Worm (Caenorhabditis elegans) whole organism, young adult: ENCODE data around the gene algn-2.

Source experiments
- B0019.2 ChIP-seq: fragments of 200-800 bp; sonication (Bioruptor generic); conservative IDR thresholded peaks from 2 replicates; pipeline ENCODE4 v1.3.6; 2022; ENCODE audit warnings: missing genetic modification reagents, missing genetic modification characterization, missing compliant biosample characterization
- B0336.3 ChIP-seq: fragments of 200-800 bp; sonication (Bioruptor generic); IDR thresholded peaks from 2 replicates; pipeline ENCODE4 v1.3.6; 2022; ENCODE audit warnings: missing genetic modification characterization, missing compliant biosample characterization
- C06A6.2 ChIP-seq: fragments of 200-800 bp; sonication (Bioruptor generic); conservative IDR thresholded peaks from 2 replicates; pipeline ENCODE4 v1.3.6; 2022; ENCODE audit warnings: missing genetic modification characterization, missing compliant biosample characterization
- D2030.7 ChIP-seq: fragments of 200-800 bp; sonication (Bioruptor generic); IDR thresholded peaks from 2 replicates; pipeline ENCODE4 v1.3.6; 2022; ENCODE audit warnings: missing genetic modification reagents, missing genetic modification characterization, missing compliant biosample characterization
- F10E7.11 ChIP-seq: sonication (generic microtip); optimal IDR thresholded peaks from 2 replicates; lab custom pipeline; 2017; ENCODE audit warnings: mild to moderate bottlenecking, missing genetic modification characterization, moderate library complexity, missing compliant biosample characterization
- F22D6.2 ChIP-seq: sonication (generic microtip); optimal IDR thresholded peaks from 2 replicates; lab custom pipeline; 2016; ENCODE audit warnings: mild to moderate bottlenecking, missing genetic modification characterization, missing compliant biosample characterization
- F23B12.7 ChIP-seq: sonication (generic microtip); optimal IDR thresholded peaks from 2 replicates; lab custom pipeline; 2017; ENCODE audit warnings: missing genetic modification characterization, mild to moderate bottlenecking, missing compliant biosample characterization, antibody characterized with exemption, moderate library complexity; ENCODE audit not compliant: insufficient read depth
- K11D2.4 ChIP-seq: fragments of 200-800 bp; sonication (Bioruptor generic); IDR thresholded peaks from 2 replicates; pipeline ENCODE4 v1.3.6; 2022; ENCODE audit warnings: missing genetic modification reagents, missing genetic modification characterization, missing compliant biosample characterization
- K12H6.12 ChIP-seq: fragments of 200-800 bp; sonication (Bioruptor generic); optimal IDR thresholded peaks from 2 replicates; lab custom pipeline; 2018; ENCODE audit warnings: mild to moderate bottlenecking, missing genetic modification characterization, missing compliant biosample characterization
- T07F8.4 ChIP-seq: sonication (generic microtip); optimal IDR thresholded peaks from 2 replicates; lab custom pipeline; 2016; ENCODE audit warnings: mild to moderate bottlenecking, missing genetic modification characterization, moderate library complexity, missing compliant biosample characterization
- T26A5.8 ChIP-seq: sonication (generic microtip); optimal IDR thresholded peaks from 2 replicates; lab custom pipeline; 2016; ENCODE audit warnings: missing genetic modification characterization, missing compliant biosample characterization
- Y95B8A.8 ChIP-seq: fragments of 200-800 bp; sonication (Bioruptor generic); IDR thresholded peaks from 2 replicates; pipeline ENCODE4 v1.3.6; 2022; ENCODE audit warnings: missing genetic modification reagents, missing genetic modification characterization, missing compliant biosample characterization
- ZK185.1 ChIP-seq: sonication (generic microtip); optimal IDR thresholded peaks from 2 replicates; lab custom pipeline; 2016; ENCODE audit warnings: mild to moderate bottlenecking, missing genetic modification characterization, missing compliant biosample characterization; ENCODE audit not compliant: poor library complexity, severe bottlenecking
- attf-5 ChIP-seq: fragments of 200-800 bp; sonication (Bioruptor generic); optimal IDR thresholded peaks from 2 replicates; lab custom pipeline; 2018; ENCODE audit warnings: mild to moderate bottlenecking, missing genetic modification characterization, missing compliant biosample characterization
- cebp-1 ChIP-seq, 2 experiments: fragments of 200-800 bp in 1 of 2; sonication (Bioruptor generic) in 1 of 2; sonication (generic microtip) in 1 of 2; IDR thresholded peaks in 1 of 2; optimal IDR thresholded peaks in 1 of 2; 2 replicates each; pipeline versions ENCODE4 v1.3.6 to Lab custom; 2017 to 2022; ENCODE audit warnings: missing compliant biosample characterization in 2 of 2, missing genetic modification characterization in 2 of 2, mild to moderate bottlenecking in 1 of 2, missing genetic modification reagents in 1 of 2, moderate library complexity in 1 of 2
- ceh-40 ChIP-seq: fragments of 200-800 bp; sonication (Bioruptor generic); IDR thresholded peaks from 2 replicates; pipeline ENCODE4 v1.3.6; 2022; ENCODE audit warnings: missing genetic modification characterization, missing compliant biosample characterization
- chd-7 ChIP-seq: sonication (generic microtip); optimal IDR thresholded peaks from 2 replicates; lab custom pipeline; 2016; ENCODE audit warnings: mild to moderate bottlenecking, missing genetic modification characterization, moderate library complexity, missing compliant biosample characterization
- dpff-1 ChIP-seq: sonication (generic microtip); optimal IDR thresholded peaks from 2 replicates; lab custom pipeline; 2017; ENCODE audit warnings: mild to moderate bottlenecking, missing genetic modification characterization, missing compliant biosample characterization
- egl-18 ChIP-seq: fragments of 200-800 bp; sonication (Bioruptor generic); IDR thresholded peaks from 2 replicates; pipeline ENCODE4 v1.3.6; 2022; ENCODE audit warnings: missing genetic modification reagents, missing genetic modification characterization, missing compliant biosample characterization
- ekl-4 ChIP-seq: fragments of 200-800 bp; sonication (Bioruptor generic); IDR thresholded peaks from 2 replicates; pipeline ENCODE4 v1.3.6; 2022; ENCODE audit warnings: missing genetic modification reagents, missing genetic modification characterization, missing compliant biosample characterization
- gei-17 ChIP-seq: fragments of 200-800 bp; sonication (Bioruptor generic); optimal IDR thresholded peaks from 2 replicates; lab custom pipeline; 2018; ENCODE audit warnings: mild to moderate bottlenecking, missing genetic modification characterization, missing compliant biosample characterization
- him-1 ChIP-seq: sonication (generic microtip); optimal IDR thresholded peaks from 2 replicates; lab custom pipeline; 2016; ENCODE audit warnings: missing genotype, missing genetic modification reagents, missing genetic modification characterization, missing compliant biosample characterization
- hmg-1.2 ChIP-seq: fragments of 200-800 bp; sonication (Bioruptor generic); IDR thresholded peaks from 2 replicates; pipeline ENCODE4 v1.3.6; 2022; ENCODE audit warnings: missing genetic modification reagents, missing genetic modification characterization, missing compliant biosample characterization
- let-526 ChIP-seq: fragments of 200-800 bp; sonication (Bioruptor generic); IDR thresholded peaks from 2 replicates; pipeline ENCODE4 v1.3.6; 2022; ENCODE audit warnings: missing genetic modification reagents, missing genetic modification characterization, missing compliant biosample characterization
- lin-35 ChIP-seq, 3 experiments: fragments of 150-350 bp in 2 of 3; sonication (generic microtip) in 1 of 3; optimal IDR thresholded peaks; 2 replicates each; lab custom pipeline; 2014 to 2018; ENCODE audit warnings: missing biosample characterization in 3 of 3, missing genetic modification characterization in 3 of 3, missing genetic modification reagents in 3 of 3
- madf-10 ChIP-seq: sonication (generic microtip); optimal IDR thresholded peaks from 2 replicates; lab custom pipeline; 2016; ENCODE audit warnings: mild to moderate bottlenecking, missing genetic modification characterization, missing compliant biosample characterization
- madf-3 ChIP-seq: fragments of 200-800 bp; sonication (Bioruptor generic); IDR thresholded peaks from 2 replicates; pipeline ENCODE4 v1.3.6; 2022; ENCODE audit warnings: missing genetic modification reagents, missing genetic modification characterization, missing compliant biosample characterization
- madf-8 ChIP-seq: fragments of 200-800 bp; sonication (Bioruptor generic); conservative IDR thresholded peaks from 2 replicates; pipeline ENCODE4 v1.3.6; 2022; ENCODE audit warnings: missing genetic modification reagents, missing genetic modification characterization, missing compliant biosample characterization
- mcd-1 ChIP-seq: fragments of 200-800 bp; sonication (Bioruptor generic); IDR thresholded peaks from 2 replicates; pipeline ENCODE4 v1.3.6; 2022; ENCODE audit warnings: missing genetic modification reagents, missing genetic modification characterization, missing compliant biosample characterization
- nfyb-1 ChIP-seq: fragments of 200-800 bp; sonication (Bioruptor generic); IDR thresholded peaks from 2 replicates; pipeline ENCODE4 v1.3.6; 2022; ENCODE audit warnings: missing genetic modification reagents, missing genetic modification characterization, missing compliant biosample characterization
- nhr-27 ChIP-seq: fragments of 200-800 bp; sonication (Bioruptor generic); optimal IDR thresholded peaks from 2 replicates; lab custom pipeline; 2018; ENCODE audit warnings: mild to moderate bottlenecking, missing genetic modification characterization, moderate library complexity, missing compliant biosample characterization
- nhr-80 ChIP-seq: sonication (generic microtip); optimal IDR thresholded peaks from 2 replicates; lab custom pipeline; 2016; ENCODE audit warnings: missing genetic modification characterization, missing compliant biosample characterization
- nhr-90 ChIP-seq: sonication (generic microtip); optimal IDR thresholded peaks from 2 replicates; lab custom pipeline; 2016; ENCODE audit warnings: missing genotype, mild to moderate bottlenecking, missing genetic modification characterization, missing compliant biosample characterization
- pbrm-1 ChIP-seq: fragments of 200-800 bp; sonication (Bioruptor generic); IDR thresholded peaks from 2 replicates; pipeline ENCODE4 v1.3.6; 2022; ENCODE audit warnings: missing genetic modification reagents, missing genetic modification characterization, missing compliant biosample characterization
- sea-2 ChIP-seq: fragments of 200-800 bp; sonication (Bioruptor generic); IDR thresholded peaks from 2 replicates; pipeline ENCODE4 v1.3.6; 2022; ENCODE audit warnings: missing genetic modification characterization, missing compliant biosample characterization
- snpc-1.3 ChIP-seq: sonication (generic microtip); optimal IDR thresholded peaks from 2 replicates; lab custom pipeline; 2017; ENCODE audit warnings: missing genetic modification characterization, mild to moderate bottlenecking, missing compliant biosample characterization, antibody characterized with exemption, moderate library complexity, missing genotype, missing genetic modification reagents; ENCODE audit not compliant: insufficient read depth
- snpc-4 ChIP-seq, 5 experiments: fragments of 150-350 bp in 1 of 5; sonication (generic microtip) in 4 of 5; optimal IDR thresholded peaks; 2 replicates each; lab custom pipeline; 2014 to 2018; ENCODE audit warnings: missing genetic modification characterization in 5 of 5, missing biosample characterization in 3 of 5, antibody characterized with exemption in 2 of 5, mild to moderate bottlenecking in 2 of 5, missing compliant biosample characterization in 2 of 5, missing genotype in 2 of 5, moderate library complexity in 2 of 5, missing genetic modification reagents in 1 of 5
- sptf-2 ChIP-seq: fragments of 200-800 bp; sonication (Bioruptor generic); optimal IDR thresholded peaks from 2 replicates; lab custom pipeline; 2018; ENCODE audit warnings: mild to moderate bottlenecking, missing genetic modification characterization, missing compliant biosample characterization
- tbp1 ChIP-seq: fragments of 200-800 bp; sonication (Bioruptor generic); optimal IDR thresholded peaks from 2 replicates; lab custom pipeline; 2018; ENCODE audit warnings: mild to moderate bottlenecking, missing genetic modification characterization, missing compliant biosample characterization
- tlf-1 ChIP-seq: fragments of 200-800 bp; sonication (Bioruptor generic); optimal IDR thresholded peaks from 2 replicates; lab custom pipeline; 2018; ENCODE audit warnings: mild to moderate bottlenecking, missing genetic modification characterization, missing compliant biosample characterization
- unc-62 ChIP-seq: fragments of 150-350 bp; optimal IDR thresholded peaks from 2 replicates; lab custom pipeline; 2014; ENCODE audit warnings: missing biosample characterization, missing genetic modification reagents, missing genetic modification characterization
- zfh-2 ChIP-seq: fragments of 200-800 bp; sonication (Bioruptor generic); conservative IDR thresholded peaks from 2 replicates; pipeline ENCODE4 v1.3.6; 2022; ENCODE audit warnings: missing genetic modification reagents, missing genetic modification characterization, missing compliant biosample characterization
- ztf-22 ChIP-seq: fragments of 200-800 bp; sonication (Bioruptor generic); optimal IDR thresholded peaks from 2 replicates; lab custom pipeline; 2018; ENCODE audit warnings: mild to moderate bottlenecking, missing genetic modification characterization, moderate library complexity, missing compliant biosample characterization
- ztf-26 ChIP-seq: sonication (generic microtip); optimal IDR thresholded peaks from 2 replicates; lab custom pipeline; 2017; ENCODE audit warnings: missing genetic modification characterization, missing compliant biosample characterization
- ztf-28 ChIP-seq: fragments of 200-800 bp; sonication (Bioruptor generic); IDR thresholded peaks from 2 replicates; pipeline ENCODE4 v1.3.6; 2022; ENCODE audit warnings: missing genetic modification reagents, missing genetic modification characterization, missing compliant biosample characterization

algn-2 gene

ce11 chrII:5328912-5329311, 46.2 kb upstream of the algn-2 start:
- TF ChIP-seq let-526 (GFP tag; lab: Robert Waterston, UW) = no peak
- no peak for TF ChIP-seq dpff-1 (tag; lab: Kevin White, UChicago)
- TF ChIP-seq T26A5.8 (tag; lab: Kevin White, UChicago) = no peak
- TF ChIP-seq ceh-40 (GFP tag; lab: Robert Waterston, UW) = no peak
- no peak for TF ChIP-seq him-1 (tag; lab: Kevin White, UChicago)
- TF ChIP-seq snpc-1.3 (tag; lab: Kevin White, UChicago) = no peak
- TF ChIP-seq sea-2 = no peak
- TF ChIP-seq ztf-28 = no peak
- TF ChIP-seq T07F8.4 (tag; lab: Kevin White, UChicago) = no peak
- TF ChIP-seq egl-18 = no peak
- TF ChIP-seq K12H6.12 = no peak
- TF ChIP-seq D2030.7 = no peak
- TF ChIP-seq B0336.3 (GFP tag; lab: Robert Waterston, UW) = no peak
- no peak for TF ChIP-seq madf-8 (GFP tag; lab: Robert Waterston, UW)
- no peak for TF ChIP-seq cebp-1 (GFP tag; IDR thresholded peaks at IDR 0.05; lab: Robert Waterston, UW)
- TF ChIP-seq cebp-1 (tag; optimal IDR thresholded peaks at IDR 0.05; lab: Kevin White, UChicago) = no peak
- TF ChIP-seq nhr-27 (tag; lab: Kevin White, UChicago) = no peak
- TF ChIP-seq Y95B8A.8 (GFP tag; lab: Robert Waterston, UW) = no peak

ce11 chrII:5330206-5330686, 44.8 kb upstream of the algn-2 start:
- TF ChIP-seq mcd-1 (GFP tag; lab: Robert Waterston, UW) = peak; percentile 46; the same call in 1 of the 2 replicates
- no peak for TF ChIP-seq sptf-2 (GFP tag; lab: Kevin White, UChicago)
- peak; percentile 70 for TF ChIP-seq nfyb-1 (GFP tag; lab: Robert Waterston, UW)
- TF ChIP-seq tlf-1 (GFP tag; lab: Kevin White, UChicago) = peak; percentile 57
- no peak for TF ChIP-seq snpc-4 (GFP tag; optimal IDR thresholded peaks at IDR 0.05; lab: Kevin White, UChicago)
- TF ChIP-seq snpc-4 (tag; optimal IDR thresholded peaks at IDR 0.05; lab: Kevin White, UChicago) = peak in 1 of 4 experiments; percentile 49
- TF ChIP-seq gei-17 (GFP tag; lab: Kevin White, UChicago) = no peak
- peak; percentile 59 for TF ChIP-seq ZK185.1 (tag; lab: Kevin White, UChicago)
- TF ChIP-seq let-526 (GFP tag; lab: Robert Waterston, UW) = no peak
- TF ChIP-seq nhr-80 (tag; lab: Kevin White, UChicago) = peak; percentile 84
- peak; percentile 45 for TF ChIP-seq K12H6.12
- TF ChIP-seq lin-35 (GFP tag; optimal IDR thresholded peaks at IDR 0.05; lab: Kevin White, UChicago) = peak in 1 of 3 experiments; percentile 18
- TF ChIP-seq F23B12.7 = no peak
- TF ChIP-seq ztf-22 (GFP tag; lab: Kevin White, UChicago) = peak; percentile 25
- peak; percentile 19 for TF ChIP-seq tbp1 (GFP tag; lab: Kevin White, UChicago)
- TF ChIP-seq ztf-26 (tag; lab: Kevin White, UChicago) = peak; percentile 67
- TF ChIP-seq sea-2 = no peak
- TF ChIP-seq cebp-1 (GFP tag; IDR thresholded peaks at IDR 0.05; lab: Robert Waterston, UW) = peak; percentile 77
- TF ChIP-seq cebp-1 (tag; optimal IDR thresholded peaks at IDR 0.05; lab: Kevin White, UChicago) = peak; percentile 94
- TF ChIP-seq zfh-2 (GFP tag; lab: Robert Waterston, UW) = 0 out of 2 replicates have a peak, but pooled peaks have one; percentile 9
- peak; percentile 62; the same call in 1 of the 2 replicates for TF ChIP-seq pbrm-1 (GFP tag; lab: Robert Waterston, UW)
- peak; percentile 91 for TF ChIP-seq hmg-1.2
- peak; percentile 48 for TF ChIP-seq madf-10
- no peak for TF ChIP-seq C06A6.2 (GFP tag; lab: Robert Waterston, UW)
- peak; percentile 33 for TF ChIP-seq F22D6.2 (tag; lab: Kevin White, UChicago)
- peak; percentile 70 for TF ChIP-seq attf-5 (GFP tag; lab: Kevin White, UChicago)
- 0 out of 2 replicates have a peak, but pooled peaks have one; percentile 11 for TF ChIP-seq ekl-4 (GFP tag; lab: Robert Waterston, UW)
- peak; percentile 60 for TF ChIP-seq unc-62 (GFP tag; lab: Kevin White, UChicago)
- peak; percentile 53 for TF ChIP-seq chd-7
- TF ChIP-seq B0019.2 (GFP tag; lab: Robert Waterston, UW) = no peak
- no peak for TF ChIP-seq madf-3 (GFP tag; lab: Robert Waterston, UW)
- TF ChIP-seq nhr-90 (tag; lab: Kevin White, UChicago) = peak; percentile 47
- TF ChIP-seq F10E7.11 (tag; lab: Kevin White, UChicago) = no peak
- peak; percentile 59; the same call in 1 of the 2 replicates for TF ChIP-seq K11D2.4 (GFP tag; lab: Robert Waterston, UW)
